Fruit fly (Drosophila melanogaster): ENCODE measurements around the gene CG43163.
A peak's percentile ranks its signal among the peaks of the same experiment; 100 is the strongest.

CG43163 gene

DNA sequence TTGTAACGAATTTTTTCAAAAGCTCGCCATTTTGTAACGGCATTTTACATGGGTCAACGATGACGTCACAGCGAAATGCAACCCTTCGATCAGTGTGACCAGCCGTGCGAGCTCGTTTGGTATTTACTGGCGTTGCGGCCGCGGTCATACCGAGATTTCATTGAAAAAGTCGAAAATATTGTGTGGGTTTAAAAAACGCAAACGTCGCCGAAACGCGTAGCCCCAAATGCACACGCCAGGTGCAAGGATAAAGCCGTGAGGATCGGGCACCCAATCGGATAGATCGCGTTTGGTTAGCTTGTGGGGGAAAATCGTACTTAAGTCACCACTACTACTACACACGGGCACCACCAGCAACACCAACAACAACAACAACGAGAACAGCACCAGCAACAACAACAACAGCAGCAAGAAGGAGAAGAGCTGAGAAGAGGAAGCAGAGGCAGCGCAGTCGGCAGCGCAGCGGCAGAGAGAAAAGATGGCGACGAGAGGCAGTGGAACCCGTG is 82.1 kb downstream of the CG43163 start, which contains the start of gene Cbl:
Gene Cbl, plus strand, starts transcription at position 124 of the 506 bp plus-strand sequence.
- TF ChIP-seq Clk (GFP tag; optimal IDR thresholded peaks at IDR 0.05) (no peak), CG7101 (tag; optimal IDR thresholded peaks at IDR 0.05) (peak; percentile 11), ovo (GFP tag; optimal IDR thresholded peaks at IDR 0.05) (peak; percentile 76), CG5204 (GFP tag; optimal IDR thresholded peaks at IDR 0.05) (no peak), pad (GFP tag; optimal IDR thresholded peaks at IDR 0.05) (peak; percentile 62), cic (GFP tag; optimal IDR thresholded peaks at IDR 0.05) (peak; percentile 73), CG11617 (GFP tag; optimal IDR thresholded peaks at IDR 0.05) (no peak), CG12768 (GFP tag; optimal IDR thresholded peaks at IDR 0.05) (no peak), bab1 (GFP tag; optimal IDR thresholded peaks at IDR 0.05) (peak; percentile 47), CG14711 (tag; optimal IDR thresholded peaks at IDR 0.05) (peak; percentile 18), CG7045 (GFP tag; optimal IDR thresholded peaks at IDR 0.05) (no peak), CG1620 (GFP tag; optimal IDR thresholded peaks at IDR 0.05) (no peak), Crg-1 (GFP tag; optimal IDR thresholded peaks at IDR 0.05) (no peak), tj (GFP tag; optimal IDR thresholded peaks at IDR 0.05) (peak; percentile 47), toe (GFP tag; optimal IDR thresholded peaks at IDR 0.05) (no peak), cnc (optimal IDR thresholded peaks at IDR 0.05) (no peak), Mnt (GFP tag; optimal IDR thresholded peaks at IDR 0.05) (peak; percentile 39), CG33017 (tag; optimal IDR thresholded peaks at IDR 0.05) (no peak), kay (GFP tag; ENCODE audit: borderline replicate concordance) (no peak)

DNA sequence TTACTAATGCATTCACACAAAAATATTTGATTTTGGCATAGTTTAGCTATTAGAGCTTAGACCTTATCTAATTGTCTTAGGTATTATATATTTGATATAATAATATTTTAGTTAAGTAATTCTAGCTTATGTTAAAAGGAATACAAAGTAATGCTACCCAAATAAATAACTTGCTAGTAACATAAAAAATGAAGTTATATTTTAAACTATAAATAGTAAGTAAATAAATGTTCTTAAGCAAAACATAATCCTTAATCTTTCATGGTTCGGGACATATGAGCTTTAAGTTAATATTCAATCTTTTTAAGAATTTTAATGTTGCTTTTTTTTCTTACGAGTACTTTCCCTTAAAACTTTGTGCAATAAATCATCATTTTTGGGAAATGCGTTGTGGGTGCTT is 83.8 kb downstream of the CG43163 start:
- TF ChIP-seq CG7045 (GFP tag; optimal IDR thresholded peaks at IDR 0.05) (no peak), CG7101 (tag; optimal IDR thresholded peaks at IDR 0.05) (no peak), Hr96 (GFP tag; optimal IDR thresholded peaks at IDR 0.05) (no peak), ovo (GFP tag; optimal IDR thresholded peaks at IDR 0.05) (no peak), kay (GFP tag; ENCODE audit: borderline replicate concordance) (no peak), CG5204 (GFP tag; optimal IDR thresholded peaks at IDR 0.05) (no peak), Crg-1 (GFP tag; optimal IDR thresholded peaks at IDR 0.05) (no peak), cnc (optimal IDR thresholded peaks at IDR 0.05) (no peak), toe (GFP tag; optimal IDR thresholded peaks at IDR 0.05) (no peak), pad (GFP tag; optimal IDR thresholded peaks at IDR 0.05) (no peak), tj (GFP tag; optimal IDR thresholded peaks at IDR 0.05) (no peak), CG1620 (GFP tag; optimal IDR thresholded peaks at IDR 0.05) (no peak), cic (GFP tag; optimal IDR thresholded peaks at IDR 0.05) (no peak)
